Worm (Caenorhabditis elegans): Measurements from ENCODE around the gene col-43.

DNA sequence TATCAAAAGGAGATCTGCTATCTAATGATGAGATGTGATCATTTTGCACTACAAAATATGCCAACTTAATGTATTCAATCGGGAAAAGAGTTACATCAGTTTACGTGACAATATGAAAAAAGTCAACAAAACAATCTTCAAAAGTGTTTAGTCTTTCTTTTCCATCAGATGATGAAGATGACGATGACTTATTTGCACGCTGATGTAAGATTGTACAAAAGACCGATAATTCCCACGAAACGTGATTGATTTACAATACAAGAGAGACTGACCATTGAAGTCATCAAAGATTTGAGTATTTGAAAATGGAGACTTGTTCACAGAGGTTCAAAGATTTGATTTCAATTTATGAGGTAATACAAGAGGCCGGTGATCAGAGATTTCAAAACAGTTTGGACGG is 25.5 kb downstream of the col-43 start:
- no peak for TF ChIP-seq daf-12 (tag; optimal IDR thresholded peaks at IDR 0.05)
- TF ChIP-seq ama-1 (optimal IDR thresholded peaks at IDR 0.05), result no peak
- TF ChIP-seq nhr-12 (tag; optimal IDR thresholded peaks at IDR 0.05), result no peak
- no peak for TF ChIP-seq fkh-10 (GFP tag; optimal IDR thresholded peaks at IDR 0.05)
- no peak for TF ChIP-seq fkh-2 (tag; optimal IDR thresholded peaks at IDR 0.05)
- TF ChIP-seq nhr-28 (tag; optimal IDR thresholded peaks at IDR 0.05), result no peak
- TF ChIP-seq ztf-11 (tag; optimal IDR thresholded peaks at IDR 0.05), result no peak
- no peak for TF ChIP-seq elt-3 (tag; optimal IDR thresholded peaks at IDR 0.05)
- no peak for TF ChIP-seq jun-1 (tag; optimal IDR thresholded peaks at IDR 0.05)
- TF ChIP-seq ceh-82 (tag; optimal IDR thresholded peaks at IDR 0.05), result no peak
- TF ChIP-seq nfya-1 (tag; optimal IDR thresholded peaks at IDR 0.05; ENCODE audit: insufficient read depth), result no peak
- TF ChIP-seq lin-15B (tag; optimal IDR thresholded peaks at IDR 0.05), result no peak
- no peak for TF ChIP-seq unc-62 (GFP tag; optimal IDR thresholded peaks at IDR 0.05)

All from whole organism, L3 larva.